Worm (Caenorhabditis elegans) whole organism, L1 larva: ENCODE results near the gene srt-53.

Experiments
- C16A3.4 ChIP-seq: fragments of 150-350 bp; optimal IDR thresholded peaks from 2 replicates; lab custom pipeline; 2014; ENCODE audit warnings: missing biosample characterization, missing genetic modification characterization
- F16B12.6 ChIP-seq: fragments of 150-350 bp; optimal IDR thresholded peaks from 2 replicates; lab custom pipeline; 2014; ENCODE audit warnings: missing biosample characterization, missing genetic modification characterization
- alr-1 ChIP-seq: fragments of 200-800 bp; sonication (Bioruptor generic); optimal IDR thresholded peaks from 2 replicates; lab custom pipeline; 2018; ENCODE audit warnings: borderline replicate concordance, mild to moderate bottlenecking, missing genetic modification characterization, missing compliant biosample characterization
- blmp-1 ChIP-seq: fragments of 150-350 bp; optimal IDR thresholded peaks from 2 replicates; lab custom pipeline; 2014; ENCODE audit warnings: missing biosample characterization, missing genetic modification characterization
- ceh-63 ChIP-seq: fragments of 200-800 bp; sonication (Bioruptor generic); optimal IDR thresholded peaks from 2 replicates; lab custom pipeline; 2018; ENCODE audit warnings: mild to moderate bottlenecking, missing genetic modification characterization, missing compliant biosample characterization
- ceh-8 ChIP-seq: fragments of 200-800 bp; sonication (Bioruptor generic); optimal IDR thresholded peaks from 2 replicates; lab custom pipeline; 2018; ENCODE audit warnings: mild to moderate bottlenecking, missing genetic modification characterization, moderate library complexity, missing compliant biosample characterization
- ceh-82 ChIP-seq, 3 experiments: fragments of 150-350 bp in 1 of 3; sonication (generic microtip) in 2 of 3; optimal IDR thresholded peaks; 2 replicates each; lab custom pipeline; 2014 to 2017; ENCODE audit warnings: missing biosample characterization in 3 of 3, missing genetic modification characterization in 3 of 3
- ceh-88 ChIP-seq: fragments of 200-800 bp; sonication (Bioruptor generic); IDR thresholded peaks from 2 replicates; pipeline ENCODE4 v1.3.6; 2022; ENCODE audit warnings: missing genetic modification characterization, missing compliant biosample characterization
- dsc-1 ChIP-seq: sonication (generic microtip); optimal IDR thresholded peaks from 2 replicates; lab custom pipeline; 2016; ENCODE audit warnings: mild to moderate bottlenecking, missing genetic modification characterization, missing compliant biosample characterization
- efl-1 ChIP-seq, 4 experiments: fragments of 150-350 bp; optimal IDR thresholded peaks in 3 of 4; peaks in 1 of 4; 1 replicate in 1 of 4; 2 replicates in 3 of 4; lab custom pipeline; 2014; ENCODE audit warnings: missing biosample characterization in 2 of 4, missing genetic modification characterization in 2 of 4, missing genetic modification reagents in 2 of 4
- efl-3 ChIP-seq: fragments of 200-800 bp; sonication (Bioruptor generic); optimal IDR thresholded peaks from 2 replicates; lab custom pipeline; 2018; ENCODE audit warnings: mild to moderate bottlenecking, missing genetic modification characterization, missing compliant biosample characterization
- egl-13 ChIP-seq: sonication (generic microtip); optimal IDR thresholded peaks from 2 replicates; lab custom pipeline; 2016; ENCODE audit warnings: missing genotype, missing genetic modification reagents, missing genetic modification characterization, missing compliant biosample characterization
- elt-2 ChIP-seq: sonication (generic microtip); optimal IDR thresholded peaks from 2 replicates; lab custom pipeline; 2016; ENCODE audit warnings: missing genetic modification characterization, mild to moderate bottlenecking, inconsistent platforms, missing compliant biosample characterization, missing genetic modification reagents
- elt-3 ChIP-seq, 6 experiments: fragments of 150-350 bp in 1 of 6; sonication (generic microtip); optimal IDR thresholded peaks; 2 replicates each; lab custom pipeline; 2017 to 2018; ENCODE audit warnings: missing biosample characterization in 6 of 6, missing genetic modification characterization in 6 of 6, inconsistent platforms in 1 of 6
- ets-5 ChIP-seq: fragments of 200-800 bp; sonication (Bioruptor generic); IDR thresholded peaks from 2 replicates; pipeline ENCODE4 v1.3.6; 2022; ENCODE audit warnings: missing genetic modification characterization, missing compliant biosample characterization
- fkh-10 ChIP-seq: sonication (generic microtip); optimal IDR thresholded peaks from 2 replicates; lab custom pipeline; 2017; ENCODE audit warnings: missing biosample characterization, missing genetic modification reagents, missing genetic modification characterization
- fkh-4 ChIP-seq: sonication (generic microtip); optimal IDR thresholded peaks from 2 replicates; lab custom pipeline; 2016; ENCODE audit warnings: missing compliant biosample characterization, missing genetic modification characterization, borderline replicate concordance
- fkh-8 ChIP-seq: sonication (generic microtip); optimal IDR thresholded peaks from 2 replicates; lab custom pipeline; 2016; ENCODE audit warnings: mild to moderate bottlenecking, missing genetic modification characterization, missing compliant biosample characterization
- fos-1 ChIP-seq: fragments of 150-350 bp; optimal IDR thresholded peaks from 2 replicates; lab custom pipeline; 2014; ENCODE audit warnings: missing biosample characterization, missing genetic modification characterization
- grh-1 ChIP-seq: fragments of 200-800 bp; sonication (Bioruptor generic); IDR thresholded peaks from 2 replicates; pipeline ENCODE4 v1.3.6; 2022; ENCODE audit warnings: missing genetic modification reagents, missing genetic modification characterization, missing compliant biosample characterization
- jun-1 ChIP-seq: fragments of 150-350 bp; optimal IDR thresholded peaks from 2 replicates; lab custom pipeline; 2014; ENCODE audit warnings: missing biosample characterization, missing genetic modification reagents, missing genetic modification characterization
- lin-13 ChIP-seq: fragments of 150-350 bp; optimal IDR thresholded peaks from 2 replicates; lab custom pipeline; 2014; ENCODE audit warnings: missing biosample characterization, missing genetic modification reagents, missing genetic modification characterization
- lin-14 ChIP-seq: fragments of 200-800 bp; sonication (Bioruptor generic); optimal IDR thresholded peaks from 2 replicates; lab custom pipeline; 2018; ENCODE audit warnings: mild to moderate bottlenecking, missing genetic modification characterization, moderate library complexity, missing compliant biosample characterization
- lin-35 ChIP-seq, 2 experiments: fragments of 150-350 bp; optimal IDR thresholded peaks; 2 replicates each; lab custom pipeline; 2014; ENCODE audit warnings: missing biosample characterization in 2 of 2, missing genetic modification characterization in 2 of 2, missing genetic modification reagents in 2 of 2
- lir-3 ChIP-seq: sonication (generic microtip); optimal IDR thresholded peaks from 2 replicates; lab custom pipeline; 2016; ENCODE audit warnings: mild to moderate bottlenecking, missing genetic modification characterization, moderate library complexity, missing compliant biosample characterization; ENCODE audit not compliant: poor library complexity
- lsy-2 ChIP-seq, 2 experiments: fragments of 150-350 bp; optimal IDR thresholded peaks; 2 replicates each; lab custom pipeline; 2014; ENCODE audit warnings: missing biosample characterization in 2 of 2, missing genetic modification characterization in 2 of 2
- mab-9 ChIP-seq: fragments of 200-800 bp; sonication (Bioruptor generic); IDR thresholded peaks from 2 replicates; pipeline ENCODE4 v1.3.6; 2022; ENCODE audit warnings: missing genetic modification reagents, missing genetic modification characterization, missing compliant biosample characterization
- mep-1 ChIP-seq: fragments of 150-350 bp; optimal IDR thresholded peaks from 2 replicates; lab custom pipeline; 2014; ENCODE audit warnings: missing biosample characterization, missing genetic modification characterization
- nhr-11 ChIP-seq: fragments of 150-350 bp; optimal IDR thresholded peaks from 2 replicates; lab custom pipeline; 2014; ENCODE audit warnings: missing biosample characterization, missing genetic modification characterization
- nhr-19 ChIP-seq: fragments of 200-800 bp; sonication (Bioruptor generic); conservative IDR thresholded peaks from 2 replicates; pipeline ENCODE4 v1.3.6; 2022; ENCODE audit warnings: missing genetic modification characterization, missing compliant biosample characterization
- nhr-20 ChIP-seq: sonication (generic microtip); optimal IDR thresholded peaks from 2 replicates; lab custom pipeline; 2016; ENCODE audit warnings: mild to moderate bottlenecking, missing genetic modification characterization, missing compliant biosample characterization
- nhr-28 ChIP-seq: fragments of 150-350 bp; optimal IDR thresholded peaks from 2 replicates; lab custom pipeline; 2014; ENCODE audit warnings: missing biosample characterization, missing genetic modification characterization
- nhr-77 ChIP-seq: fragments of 150-350 bp; optimal IDR thresholded peaks from 2 replicates; lab custom pipeline; 2014; ENCODE audit warnings: missing biosample characterization, missing genetic modification characterization
- nhr-85 ChIP-seq: sonication (generic microtip); peaks from one replicate; lab custom pipeline; 2016; ENCODE audit warnings: missing genetic modification characterization, inconsistent platforms, missing compliant biosample characterization
- nhr-90 ChIP-seq: sonication (generic microtip); optimal IDR thresholded peaks from 2 replicates; lab custom pipeline; 2016; ENCODE audit warnings: mild to moderate bottlenecking, missing genetic modification characterization, missing compliant biosample characterization; ENCODE audit not compliant: poor library complexity
- pag-3 ChIP-seq: sonication (generic microtip); optimal IDR thresholded peaks from 2 replicates; lab custom pipeline; 2017; ENCODE audit warnings: missing genetic modification characterization, mild to moderate bottlenecking, missing compliant biosample characterization, antibody characterized with exemption, borderline replicate concordance; ENCODE audit not compliant: insufficient read depth
- skn-1 ChIP-seq: fragments of 150-350 bp; optimal IDR thresholded peaks from 2 replicates; lab custom pipeline; 2014; ENCODE audit warnings: missing biosample characterization, missing genetic modification characterization
- snu-23 ChIP-seq: sonication (generic microtip); optimal IDR thresholded peaks from 2 replicates; lab custom pipeline; 2016; ENCODE audit warnings: missing genetic modification characterization, missing compliant biosample characterization
- sox-4 ChIP-seq: sonication (generic microtip); optimal IDR thresholded peaks from 2 replicates; lab custom pipeline; 2016; ENCODE audit warnings: missing genetic modification characterization, missing compliant biosample characterization
- tbx-2 ChIP-seq: sonication (generic microtip); optimal IDR thresholded peaks from 2 replicates; lab custom pipeline; 2016; ENCODE audit warnings: missing genetic modification characterization, missing compliant biosample characterization
- unc-130 ChIP-seq: fragments of 150-350 bp; optimal IDR thresholded peaks from 2 replicates; lab custom pipeline; 2017; ENCODE audit warnings: missing biosample characterization, missing genetic modification characterization, inconsistent platforms
- unc-62 ChIP-seq: fragments of 150-350 bp; optimal IDR thresholded peaks from 2 replicates; lab custom pipeline; 2014; ENCODE audit warnings: missing biosample characterization, missing genetic modification reagents, missing genetic modification characterization
- unc-86 ChIP-seq: sonication (generic microtip); optimal IDR thresholded peaks from 2 replicates; lab custom pipeline; 2016; ENCODE audit warnings: missing genetic modification characterization, missing compliant biosample characterization
- xbp-1 ChIP-seq: sonication (generic microtip); optimal IDR thresholded peaks from 2 replicates; lab custom pipeline; 2016; ENCODE audit warnings: missing genetic modification characterization, missing compliant biosample characterization

The srt-53 gene

DNA sequence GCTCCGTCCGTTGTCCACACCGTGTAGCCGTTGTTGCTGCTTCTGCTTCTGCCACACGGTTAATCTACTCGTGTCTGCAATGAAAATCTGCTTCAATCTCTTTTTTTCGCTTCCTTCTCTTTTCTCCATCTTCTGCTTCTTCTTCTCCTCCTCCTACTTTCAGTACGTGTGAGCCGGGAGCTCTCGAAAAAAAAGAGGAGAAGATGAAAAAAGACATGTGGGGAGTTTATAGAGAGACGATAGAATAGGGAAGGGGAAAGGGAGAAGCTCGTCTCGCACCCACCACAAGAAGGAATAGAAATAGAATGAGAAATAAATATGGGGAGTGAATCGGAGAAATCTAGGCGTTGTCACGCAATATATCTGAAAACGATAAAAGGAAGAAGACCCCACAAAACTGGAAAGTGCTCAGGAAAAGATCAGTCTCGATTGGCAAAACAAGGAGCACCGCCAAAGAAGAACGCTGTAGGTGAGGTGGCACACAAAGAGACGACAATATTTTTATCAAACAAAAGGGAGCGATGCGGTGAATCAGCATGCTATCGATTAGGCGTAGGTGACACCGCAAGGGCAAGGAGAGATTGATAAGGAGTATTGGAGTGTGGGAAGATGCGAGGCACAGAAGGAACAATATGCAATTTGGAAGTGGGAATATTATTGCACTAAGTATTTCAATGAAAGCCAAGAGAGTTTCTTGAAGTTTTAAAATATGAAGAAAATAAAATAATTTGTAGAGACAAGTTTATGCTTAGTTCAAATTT lies 37.7 kb upstream of the srt-53 start, which contains the start of gene let-413:
let-413 (minus strand) TSS at position 76 of the 761 bp plus-strand sequence.
- TF ChIP-seq lin-35 (GFP tag; optimal IDR thresholded peaks at IDR 0.05; lab: Kevin White, UChicago) (peak in 1 of 2 experiments; percentile 15), lir-3 (tag; lab: Kevin White, UChicago) (no peak), blmp-1 (tag; lab: Kevin White, UChicago) (no peak), nhr-90 (peak; percentile 17), efl-3 (no peak), ceh-88 (GFP tag; lab: Robert Waterston, UW) (no peak), nhr-77 (no peak), sox-4 (tag; lab: Kevin White, UChicago) (no peak), fkh-4 (no peak), nhr-28 (no peak), elt-3 (tag; optimal IDR thresholded peaks at IDR 0.05; lab: Kevin White, UChicago) (peak in 1 of 6 experiments; percentile 6), tbx-2 (no peak), ceh-82 (tag; optimal IDR thresholded peaks at IDR 0.05; lab: Kevin White, UChicago) (peak in 1 of 3 experiments; percentile 35), ceh-63 (GFP tag; lab: Kevin White, UChicago) (no peak), dsc-1 (tag; lab: Kevin White, UChicago) (no peak), grh-1 (GFP tag; lab: Robert Waterston, UW) (no peak), elt-2 (tag; lab: Kevin White, UChicago) (peak; percentile 33), C16A3.4 (no peak), nhr-85 (tag; lab: Kevin White, UChicago) (no peak), efl-1 (optimal IDR thresholded peaks at IDR 0.05; lab: Kevin White, UChicago) (no peak), efl-1 (GFP tag; optimal IDR thresholded peaks at IDR 0.05 in 1 of 2; lab: Kevin White, UChicago) (peak in 1 of 2 experiments; percentile 31), nhr-11 (tag; lab: Kevin White, UChicago) (no peak), alr-1 (no peak), lsy-2 (tag; optimal IDR thresholded peaks at IDR 0.05; lab: Kevin White, UChicago) (peak in 1 of 2 experiments; percentile 7), lin-14 (GFP tag; lab: Kevin White, UChicago) (peak; percentile 72), unc-62 (no peak), mep-1 (tag; lab: Kevin White, UChicago) (peak; percentile 9), fos-1 (tag; lab: Kevin White, UChicago) (no peak), unc-130 (tag; lab: Kevin White, UChicago) (no peak), nhr-19 (GFP tag; lab: Robert Waterston, UW) (no peak), egl-13 (tag; lab: Kevin White, UChicago) (no peak), F16B12.6 (tag; lab: Kevin White, UChicago) (no peak), jun-1 (tag; lab: Kevin White, UChicago) (no peak), pag-3 (no peak), ceh-8 (no peak), fkh-10 (GFP tag; lab: Kevin White, UChicago) (no peak), skn-1 (tag; lab: Kevin White, UChicago) (no peak), snu-23 (GFP tag; lab: Kevin White, UChicago) (no peak), xbp-1 (tag; lab: Kevin White, UChicago) (no peak), ets-5 (no peak), fkh-8 (tag; lab: Kevin White, UChicago) (peak; percentile 12), mab-9 (GFP tag; lab: Robert Waterston, UW) (no peak), lin-13 (no peak), unc-86 (tag; lab: Kevin White, UChicago) (no peak), nhr-20 (tag; lab: Kevin White, UChicago) (no peak)
